Fruit fly (Drosophila melanogaster) whole organism, wandering third instar larva: ENCODE data around the gene CG15594.

Experiments
- Dfd ChIP-seq: fragments of >200 bp; optimal IDR thresholded peaks from 2 replicates; lab custom pipeline; 2017; ENCODE audit warnings: missing biosample characterization, missing genetic modification characterization
- Hr78 ChIP-seq: fragments of >200 bp; optimal IDR thresholded peaks from 2 replicates; lab custom pipeline; 2017; ENCODE audit warnings: missing biosample characterization, missing genetic modification characterization
- Jra ChIP-seq: sonication (Bioruptor generic); optimal IDR thresholded peaks from 2 replicates; lab custom pipeline; 2016; ENCODE audit warnings: missing biosample characterization, missing genetic modification characterization

DNA sequence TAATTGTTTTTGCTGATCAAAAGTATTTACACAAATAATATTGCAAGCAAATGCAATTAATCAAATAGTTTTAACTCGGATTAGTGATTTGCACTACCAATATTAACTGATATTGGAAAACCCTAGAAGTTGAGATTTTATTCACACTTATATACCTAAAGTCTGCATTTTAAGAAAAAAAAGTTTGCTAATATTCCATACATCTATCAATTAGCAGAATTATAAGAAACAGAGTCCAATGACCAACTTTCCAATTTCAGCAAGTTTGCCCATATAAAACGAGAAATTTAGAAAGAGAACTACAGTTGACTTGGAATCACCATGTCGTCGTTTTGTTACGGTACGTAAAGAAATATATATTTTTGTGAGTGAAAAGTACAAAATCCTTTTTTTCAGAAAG, 19.1 kb downstream of the CG15594 start, which contains the start of gene CG46026:
- TF ChIP-seq Dfd, result no peak
- no peak for TF ChIP-seq Jra (GFP tag; lab: Kevin White, UChicago)
- no peak for TF ChIP-seq Hr78 (GFP tag; lab: Kevin White, UChicago)
